Worm (Caenorhabditis elegans): ENCODE measurements around the gene sorb-1.

Gene sorb-1

DNA sequence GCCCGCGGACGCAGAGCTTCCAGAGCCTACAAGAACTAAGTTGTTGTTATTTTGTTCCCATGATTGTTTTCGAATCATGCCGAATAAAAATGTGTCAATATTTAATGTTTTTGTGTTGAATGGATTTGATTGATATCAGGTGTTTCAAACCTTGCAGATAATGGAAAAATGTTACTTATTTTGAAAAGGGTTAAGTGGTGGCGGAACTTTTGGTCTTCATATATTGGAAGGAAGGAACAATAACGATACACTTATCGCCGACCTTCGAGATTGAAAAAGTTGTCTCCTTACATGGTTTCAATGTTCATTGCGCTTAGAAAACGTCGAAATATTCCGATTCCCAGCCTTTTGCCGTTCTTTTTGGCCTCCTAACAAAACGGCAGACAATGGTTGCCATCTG lies 28.6 kb downstream of the sorb-1 start, which contains the start of gene gly-10:
Gene gly-10, plus strand, starts transcription at position 387 of the 400 bp plus-strand sequence.
- TF ChIP-seq dpff-1 (tag; optimal IDR thresholded peaks at IDR 0.05) (no peak), attf-5 (GFP tag; optimal IDR thresholded peaks at IDR 0.05) (no peak), F39B2.1 (GFP tag; IDR thresholded peaks at IDR 0.05) (no peak), cebp-2 (GFP tag; IDR thresholded peaks at IDR 0.05) (peak; percentile 36; the same call in 1 of the 2 replicates), lin-54 (GFP tag; optimal IDR thresholded peaks at IDR 0.05) (peak; percentile 27), snpc-4 (GFP tag; optimal IDR thresholded peaks at IDR 0.05) (no peak), snpc-4 (tag; optimal IDR thresholded peaks at IDR 0.05) (peak in 2 of 4 experiments; percentile 47 to 71), F23B12.7 (tag; optimal IDR thresholded peaks at IDR 0.05; ENCODE audit: insufficient read depth) (no peak), ztf-25 (GFP tag; IDR thresholded peaks at IDR 0.05) (no peak), C06A6.2 (GFP tag; conservative IDR thresholded peaks at IDR 0.05) (no peak), zfh-2 (GFP tag; conservative IDR thresholded peaks at IDR 0.05) (0 out of 2 replicates have a peak, but pooled peaks have one; percentile 27), lin-26 (GFP tag; IDR thresholded peaks at IDR 0.05) (no peak), mes-4 (tag; optimal IDR thresholded peaks at IDR 0.05) (no peak), hlh-26 (GFP tag; conservative IDR thresholded peaks at IDR 0.05) (no peak), hmg-1.2 (GFP tag; IDR thresholded peaks at IDR 0.05) (no peak), nfya-2 (GFP tag; IDR thresholded peaks at IDR 0.05) (no peak), die-1 (tag; optimal IDR thresholded peaks at IDR 0.05) (no peak), unc-130 (GFP tag; optimal IDR thresholded peaks at IDR 0.05) (no peak), sdz-38 (tag; optimal IDR thresholded peaks at IDR 0.05) (no peak), dox-1 (GFP tag; IDR thresholded peaks at IDR 0.05) (no peak), madf-6 (GFP tag; IDR thresholded peaks at IDR 0.05) (peak; percentile 50), him-1 (tag; optimal IDR thresholded peaks at IDR 0.05) (no peak), nfya-1 (tag; optimal IDR thresholded peaks at IDR 0.05; ENCODE audit: borderline replicate concordance, insufficient read depth) (no peak), ceh-79 (tag; optimal IDR thresholded peaks at IDR 0.05) (no peak), dpl-1 (GFP tag; optimal IDR thresholded peaks at IDR 0.05) (no peak), attf-6 (GFP tag; IDR thresholded peaks at IDR 0.05) (peak; percentile 76; the same call in 1 of the 2 replicates), ZK185.1 (tag; optimal IDR thresholded peaks at IDR 0.05; ENCODE audit: poor library complexity, severe bottlenecking) (no peak), lsy-27 (tag; optimal IDR thresholded peaks at IDR 0.05; ENCODE audit: borderline replicate concordance, insufficient read depth) (no peak), T26A5.8 (tag; optimal IDR thresholded peaks at IDR 0.05) (no peak), aptf-2 (GFP tag; conservative IDR thresholded peaks at IDR 0.05) (no peak), sptf-2 (GFP tag; optimal IDR thresholded peaks at IDR 0.05) (no peak), Y56A3A.18 (GFP tag; IDR thresholded peaks at IDR 0.05) (no peak), ztf-28 (GFP tag; IDR thresholded peaks at IDR 0.05) (no peak), ceh-100 (GFP tag; IDR thresholded peaks at IDR 0.05) (no peak), nhr-90 (tag; optimal IDR thresholded peaks at IDR 0.05) (no peak), mcd-1 (GFP tag; IDR thresholded peaks at IDR 0.05) (no peak), C17E4.6 (GFP tag; IDR thresholded peaks at IDR 0.05) (no peak), K11D2.4 (GFP tag; IDR thresholded peaks at IDR 0.05) (no peak), aptf-3 (GFP tag; IDR thresholded peaks at IDR 0.05) (no peak), somi-1 (GFP tag; optimal IDR thresholded peaks at IDR 0.05) (no peak), ztf-18 (tag; optimal IDR thresholded peaks at IDR 0.05) (no peak), ekl-4 (GFP tag; IDR thresholded peaks at IDR 0.05) (no peak), madf-8 (GFP tag; conservative IDR thresholded peaks at IDR 0.05) (no peak), egl-18 (GFP tag; IDR thresholded peaks at IDR 0.05) (no peak), snpc-1.3 (tag; optimal IDR thresholded peaks at IDR 0.05; ENCODE audit: insufficient read depth) (no peak), bed-1 (GFP tag; IDR thresholded peaks at IDR 0.05) (no peak), egrh-3 (GFP tag; IDR thresholded peaks at IDR 0.05) (no peak), akir-1 (GFP tag; optimal IDR thresholded peaks at IDR 0.05) (no peak), ceh-40 (GFP tag; IDR thresholded peaks at IDR 0.05) (no peak)
